Worm (Caenorhabditis elegans): ENCODE data around the gene ZC196.8.

The ZC196.8 gene

DNA sequence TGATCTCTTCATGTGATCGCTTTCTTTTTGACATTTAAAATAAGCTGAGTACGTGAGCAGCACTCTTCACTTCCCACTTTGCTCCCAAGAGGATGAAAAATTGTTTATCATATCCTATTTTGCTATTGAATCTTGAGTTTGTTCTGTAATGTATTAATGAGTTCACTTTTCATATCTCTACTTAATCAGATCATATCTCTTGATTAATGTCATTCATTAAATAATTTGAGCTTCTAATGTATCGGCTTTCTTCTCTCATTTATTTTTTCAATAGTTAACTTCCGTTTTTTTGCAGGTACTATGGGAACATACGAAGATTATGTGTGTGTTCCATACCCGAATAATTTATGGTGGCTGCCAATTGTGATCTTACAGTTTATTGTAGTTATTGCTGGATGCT, 41.0 kb downstream of the ZC196.8 start, which contains the start of gene ZC190.2:
Gene ZC190.2, plus strand, starts transcription at position 301 of the 400 bp plus-strand sequence.
- TF ChIP-seq ahr-1 (tag; optimal IDR thresholded peaks at IDR 0.05) (no peak), C38D4.7 (GFP tag; optimal IDR thresholded peaks at IDR 0.05) (no peak), C08G9.2 (tag; optimal IDR thresholded peaks at IDR 0.05) (no peak), che-1 (tag; optimal IDR thresholded peaks at IDR 0.05) (no peak), ceh-45 (GFP tag; IDR thresholded peaks at IDR 0.05) (no peak)

DNA sequence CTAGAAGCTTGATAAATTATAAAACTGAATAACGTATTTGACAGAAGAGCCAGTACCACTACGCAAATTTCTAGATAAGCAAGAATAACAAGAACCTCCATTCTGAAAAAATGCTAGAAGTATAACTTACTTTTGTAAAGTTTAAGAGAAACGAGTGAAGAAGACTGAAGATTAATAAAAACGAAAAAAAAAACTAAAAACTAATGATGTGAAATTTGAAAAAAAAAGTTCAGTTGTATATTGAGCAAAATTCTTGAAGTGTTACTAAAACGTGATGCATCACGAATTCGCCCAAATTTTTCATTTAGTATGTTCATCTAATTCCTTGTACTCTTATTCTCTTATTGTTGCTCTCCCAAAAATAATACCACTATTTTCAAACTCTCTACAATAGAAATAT, 44.9 kb downstream of the ZC196.8 start, which contains the start of gene ZC190.6:
Gene ZC190.6, minus strand, starts transcription at position 101 of the 400 bp plus-strand sequence.
- no peak for TF ChIP-seq hlh-8 (tag; optimal IDR thresholded peaks at IDR 0.05)
- no peak for TF ChIP-seq syd-9 (tag; optimal IDR thresholded peaks at IDR 0.05)
- TF ChIP-seq lin-11 (tag; optimal IDR thresholded peaks at IDR 0.05) = no peak
- no peak for TF ChIP-seq ceh-24 (tag; optimal IDR thresholded peaks at IDR 0.05)
- TF ChIP-seq ceh-22 (tag; optimal IDR thresholded peaks at IDR 0.05) = no peak
- TF ChIP-seq hlh-13 (GFP tag; optimal IDR thresholded peaks at IDR 0.05) = no peak
- no peak for TF ChIP-seq madf-2 (tag; optimal IDR thresholded peaks at IDR 0.05)
- no peak for TF ChIP-seq K02D7.2 (tag; optimal IDR thresholded peaks at IDR 0.05)
- TF ChIP-seq Y22D7AL.16 (tag; optimal IDR thresholded peaks at IDR 0.05) = no peak
- TF ChIP-seq C38D4.7 (GFP tag; optimal IDR thresholded peaks at IDR 0.05) = no peak
- no peak for TF ChIP-seq che-1 (tag; optimal IDR thresholded peaks at IDR 0.05)
- no peak for TF ChIP-seq ceh-9 (tag; optimal IDR thresholded peaks at IDR 0.05)
- TF ChIP-seq ceh-6 (GFP tag; optimal IDR thresholded peaks at IDR 0.05) = no peak
- TF ChIP-seq ceh-14 (tag; optimal IDR thresholded peaks at IDR 0.05) = no peak

- TF ChIP-seq ceh-24 (tag; optimal IDR thresholded peaks at IDR 0.05) (no peak), nhr-232 (tag; optimal IDR thresholded peaks at IDR 0.05) (no peak), ttx-3 (tag; optimal IDR thresholded peaks at IDR 0.05) (no peak)
These were observed 48.6 kb downstream of the ZC196.8 start, which contains the start of gene ZC190.5 for ce11 chrV:8673498-8673897. ZC190.5 (minus strand) TSS chrV:8673598.

ce11 chrV:8671568-8672123, 50.4 kb downstream of the ZC196.8 start:
- TF ChIP-seq fkh-10 (GFP tag; optimal IDR thresholded peaks at IDR 0.05) = no peak
- no peak for TF ChIP-seq che-1 (tag; optimal IDR thresholded peaks at IDR 0.05)
- no peak for TF ChIP-seq eyg-1 (tag; optimal IDR thresholded peaks at IDR 0.05)
- TF ChIP-seq ahr-1 (tag; optimal IDR thresholded peaks at IDR 0.05) = no peak
- TF ChIP-seq ceh-30 (tag; optimal IDR thresholded peaks at IDR 0.05) = no peak
- no peak for TF ChIP-seq unc-86 (tag; optimal IDR thresholded peaks at IDR 0.05)
- no peak for TF ChIP-seq ceh-18 (tag; optimal IDR thresholded peaks at IDR 0.05)
- no peak for TF ChIP-seq ets-4 (tag; optimal IDR thresholded peaks at IDR 0.05)
- no peak for TF ChIP-seq ztf-16 (tag; optimal IDR thresholded peaks at IDR 0.05)
- TF ChIP-seq ceh-22 (tag; optimal IDR thresholded peaks at IDR 0.05) = no peak

All from whole organism, late embryonic.